Fruit fly (Drosophila melanogaster) whole organism, embryonic: ENCODE results near the gene HERC2.

Experiments
- Abd-B ChIP-seq: fragments of 200-800 bp; sonication (Bioruptor generic); optimal IDR thresholded peaks from 2 replicates; lab custom pipeline; 2018; ENCODE audit warnings: missing biosample characterization, mild to moderate bottlenecking, missing genetic modification characterization, moderate library complexity
- BtbVII ChIP-seq: fragments of 200-800 bp; sonication (Bioruptor generic); optimal IDR thresholded peaks from 3 replicates; lab custom pipeline; 2017; ENCODE audit warnings: missing biosample characterization, mild to moderate bottlenecking, missing genetic modification characterization
- CG1024 ChIP-seq: fragments of 200-800 bp; sonication (Bioruptor generic); IDR thresholded peaks from 2 replicates; pipeline ENCODE4 v1.3.6; 2022; ENCODE audit warnings: missing biosample characterization, missing genetic modification characterization
- CG10321 ChIP-seq: fragments of 200-800 bp; sonication (Bioruptor generic); IDR thresholded peaks from 2 replicates; pipeline ENCODE4 v1.3.6; 2022; ENCODE audit warnings: missing biosample characterization, missing genetic modification characterization
- CG10565 ChIP-seq: fragments of 200-800 bp; sonication (Bioruptor generic); optimal IDR thresholded peaks from 3 replicates; lab custom pipeline; 2016; ENCODE audit warnings: missing biosample characterization, mild to moderate bottlenecking, missing genetic modification characterization
- CG12219 ChIP-seq: fragments of 200-800 bp; sonication (Bioruptor generic); optimal IDR thresholded peaks from 3 replicates; lab custom pipeline; 2018; ENCODE audit warnings: missing biosample characterization, mild to moderate bottlenecking, missing genetic modification characterization
- CG12236 ChIP-seq: fragments of 200-800 bp; sonication (Bioruptor generic); optimal IDR thresholded peaks from 2 replicates; lab custom pipeline; 2016; ENCODE audit warnings: missing biosample characterization, missing genetic modification characterization
- CG12744 ChIP-seq: fragments of 200-800 bp; sonication (Bioruptor generic); optimal IDR thresholded peaks from 2 replicates; lab custom pipeline; 2016; ENCODE audit warnings: missing biosample characterization, missing genetic modification characterization
- CG15601 ChIP-seq: fragments of 200-800 bp; sonication (Bioruptor generic); optimal IDR thresholded peaks from 3 replicates; lab custom pipeline; 2019; ENCODE audit warnings: missing biosample characterization, mild to moderate bottlenecking, missing genetic modification characterization, moderate library complexity
- CG15696 ChIP-seq: fragments of 200-800 bp; sonication (Bioruptor generic); optimal IDR thresholded peaks from 2 replicates; lab custom pipeline; 2019; ENCODE audit warnings: missing biosample characterization, mild to moderate bottlenecking, missing genetic modification characterization, moderate library complexity
- CG16815 ChIP-seq: fragments of 200-800 bp; sonication (Bioruptor generic); optimal IDR thresholded peaks from 3 replicates; lab custom pipeline; 2017; ENCODE audit warnings: missing biosample characterization, mild to moderate bottlenecking, missing genetic modification characterization
- CG17912 ChIP-seq: fragments of 200-800 bp; sonication (Bioruptor generic); optimal IDR thresholded peaks from 2 replicates; lab custom pipeline; 2018; ENCODE audit warnings: missing biosample characterization, mild to moderate bottlenecking, missing genetic modification characterization
- CG2116 ChIP-seq: fragments of 200-800 bp; sonication (Bioruptor generic); optimal IDR thresholded peaks from 3 replicates; lab custom pipeline; 2018; ENCODE audit warnings: missing biosample characterization, mild to moderate bottlenecking, missing genetic modification characterization
- CG2129 ChIP-seq: fragments of 200-800 bp; sonication (Bioruptor generic); IDR thresholded peaks from 2 replicates; pipeline ENCODE4 v1.3.6; 2022; ENCODE audit warnings: missing biosample characterization, missing genetic modification characterization; ENCODE audit not compliant: partially characterized antibody
- CG31224 ChIP-seq: fragments of 200-800 bp; sonication (Bioruptor generic); IDR thresholded peaks from 2 replicates; pipeline ENCODE4 v1.3.6; 2022; ENCODE audit warnings: missing biosample characterization, missing genetic modification characterization
- CG33557 ChIP-seq: fragments of 200-800 bp; sonication (Bioruptor generic); optimal IDR thresholded peaks from 2 replicates; lab custom pipeline; 2019; ENCODE audit warnings: missing biosample characterization, mild to moderate bottlenecking, missing genetic modification characterization, moderate library complexity
- CG3407 ChIP-seq: fragments of 200-800 bp; sonication (Bioruptor generic); optimal IDR thresholded peaks from 2 replicates; lab custom pipeline; 2018; ENCODE audit warnings: missing biosample characterization, mild to moderate bottlenecking, missing genetic modification characterization
- CG3726 ChIP-seq: fragments of 200-800 bp; sonication (Bioruptor generic); IDR thresholded peaks from 3 replicates; pipeline ENCODE4, ENCODE4 v1.3.6; 2022; ENCODE audit warnings: missing biosample characterization, missing genetic modification characterization
- CG5953 ChIP-seq: fragments of 200-800 bp; sonication (Bioruptor generic); IDR thresholded peaks from 2 replicates; pipeline ENCODE4 v1.3.6; 2022; ENCODE audit warnings: missing biosample characterization, missing genetic modification characterization
- CG6272 ChIP-seq: fragments of 200-800 bp; sonication (Bioruptor generic); IDR thresholded peaks from 2 replicates; pipeline ENCODE4 v1.3.6; 2022; ENCODE audit warnings: missing biosample characterization, missing genetic modification characterization
- CG6654 ChIP-seq: fragments of 200-800 bp; sonication (Bioruptor generic); optimal IDR thresholded peaks from 2 replicates; lab custom pipeline; 2017; ENCODE audit warnings: missing biosample characterization, mild to moderate bottlenecking, missing genetic modification characterization
- CG8478 ChIP-seq: fragments of >200 bp; optimal IDR thresholded peaks from 2 replicates; lab custom pipeline; 2018
- D19B ChIP-seq: fragments of 200-800 bp; sonication (Bioruptor generic); optimal IDR thresholded peaks from 2 replicates; lab custom pipeline; 2017; ENCODE audit warnings: missing biosample characterization, mild to moderate bottlenecking, missing genetic modification characterization
- Dek ChIP-seq: fragments of 200-800 bp; sonication (Bioruptor generic); optimal IDR thresholded peaks from 3 replicates; lab custom pipeline; 2019; ENCODE audit warnings: missing biosample characterization, mild to moderate bottlenecking, missing genetic modification characterization, moderate library complexity
- HLH4C ChIP-seq: fragments of 200-800 bp; sonication (Bioruptor generic); IDR thresholded peaks from 3 replicates; pipeline ENCODE4 v1.3.6; 2022; ENCODE audit warnings: missing biosample characterization, missing genetic modification characterization; ENCODE audit not compliant: partially characterized antibody
- Kr ChIP-seq: fragments of 200-800 bp; sonication (Bioruptor generic); optimal IDR thresholded peaks from 2 replicates; lab custom pipeline; 2017; ENCODE audit warnings: missing biosample characterization, mild to moderate bottlenecking, missing genetic modification characterization
- Nf-YB ChIP-seq: fragments of 200-800 bp; sonication (Bioruptor generic); optimal IDR thresholded peaks from 3 replicates; lab custom pipeline; 2019; ENCODE audit warnings: missing biosample characterization, mild to moderate bottlenecking, missing genetic modification characterization, moderate library complexity
- Sin3A ChIP-seq: fragments of >200 bp; optimal IDR thresholded peaks from 2 replicates; lab custom pipeline; 2018
- Sox102F ChIP-seq: fragments of 200-800 bp; sonication (Bioruptor generic); optimal IDR thresholded peaks from 2 replicates; lab custom pipeline; 2018; ENCODE audit warnings: missing biosample characterization, mild to moderate bottlenecking, missing genetic modification characterization, moderate library complexity
- Sry-β ChIP-seq: fragments of 200-800 bp; sonication (Bioruptor generic); optimal IDR thresholded peaks from 2 replicates; lab custom pipeline; 2018; ENCODE audit warnings: missing biosample characterization, mild to moderate bottlenecking, missing genetic modification characterization, moderate library complexity
- Taf1 ChIP-seq: fragments of 200-800 bp; sonication (Bioruptor generic); IDR thresholded peaks from 2 replicates; pipeline ENCODE4 v1.3.6; 2022; ENCODE audit warnings: missing biosample characterization, missing genetic modification characterization
- ato ChIP-seq: fragments of 200-800 bp; sonication (Bioruptor generic); IDR thresholded peaks from 2 replicates; pipeline ENCODE4 v1.3.6; 2022; ENCODE audit warnings: missing biosample characterization, missing genetic modification characterization; ENCODE audit not compliant: partially characterized antibody
- btn ChIP-seq: fragments of 200-800 bp; sonication (Bioruptor generic); optimal IDR thresholded peaks from 2 replicates; lab custom pipeline; 2016; ENCODE audit warnings: missing biosample characterization, missing genetic modification characterization
- chm ChIP-seq: fragments of 200-800 bp; sonication (Bioruptor generic); IDR thresholded peaks from 2 replicates; pipeline ENCODE4 v1.3.6; 2022; ENCODE audit warnings: missing biosample characterization, missing genetic modification characterization
- dimm ChIP-seq: fragments of 200-800 bp; sonication (Bioruptor generic); IDR thresholded peaks from 2 replicates; pipeline ENCODE4 v1.3.6; 2022; ENCODE audit warnings: missing biosample characterization, missing genetic modification characterization
- dmrt99B ChIP-seq: fragments of 200-800 bp; sonication (Bioruptor generic); optimal IDR thresholded peaks from 2 replicates; lab custom pipeline; 2018; ENCODE audit warnings: missing biosample characterization, mild to moderate bottlenecking, missing genetic modification characterization, moderate library complexity
- emc ChIP-seq: fragments of 200-800 bp; sonication (Bioruptor generic); optimal IDR thresholded peaks from 2 replicates; lab custom pipeline; 2016; ENCODE audit warnings: missing biosample characterization, missing genetic modification characterization
- gcm ChIP-seq: fragments of 200-800 bp; sonication (Bioruptor generic); optimal IDR thresholded peaks from 2 replicates; lab custom pipeline; 2019; ENCODE audit warnings: missing biosample characterization, mild to moderate bottlenecking, missing genetic modification characterization, moderate library complexity
- hbn ChIP-seq: fragments of 200-800 bp; sonication (Bioruptor generic); IDR thresholded peaks from 2 replicates; pipeline ENCODE4 v1.3.6; 2022; ENCODE audit warnings: missing biosample characterization, missing genetic modification characterization; ENCODE audit not compliant: partially characterized antibody
- kay ChIP-seq: fragments of 200-800 bp; sonication (Bioruptor generic); optimal IDR thresholded peaks from 2 replicates; lab custom pipeline; 2016; ENCODE audit warnings: missing biosample characterization, missing genetic modification characterization
- knrl ChIP-seq: fragments of 200-800 bp; sonication (Bioruptor generic); IDR thresholded peaks from 3 replicates; pipeline ENCODE4 v1.3.6; 2022; ENCODE audit warnings: missing biosample characterization, missing genetic modification characterization; ENCODE audit not compliant: partially characterized antibody
- lbe ChIP-seq: fragments of 200-800 bp; sonication (Bioruptor generic); optimal IDR thresholded peaks from 2 replicates; lab custom pipeline; 2016; ENCODE audit warnings: missing biosample characterization, mild to moderate bottlenecking, missing genetic modification characterization
- mam ChIP-seq: fragments of 200-800 bp; sonication (Bioruptor generic); optimal IDR thresholded peaks from 3 replicates; lab custom pipeline; 2016; ENCODE audit warnings: missing biosample characterization, missing genetic modification characterization
- org-1 ChIP-seq: fragments of 200-800 bp; sonication (Bioruptor generic); optimal IDR thresholded peaks from 2 replicates; lab custom pipeline; 2017; ENCODE audit warnings: missing biosample characterization, missing genetic modification characterization
- pita ChIP-seq: fragments of 200-800 bp; sonication (Bioruptor generic); optimal IDR thresholded peaks from 2 replicates; lab custom pipeline; 2017; ENCODE audit warnings: missing biosample characterization, mild to moderate bottlenecking, missing genetic modification characterization
- pzg ChIP-seq: fragments of 200-800 bp; sonication (Bioruptor generic); optimal IDR thresholded peaks from 3 replicates; lab custom pipeline; 2018; ENCODE audit warnings: missing biosample characterization, mild to moderate bottlenecking, missing genetic modification characterization, moderate library complexity
- sc ChIP-seq, 3 experiments: fragments of >200 bp in 2 of 3; fragments of 200-800 bp in 1 of 3; sonication (Bioruptor generic) in 1 of 3; optimal IDR thresholded peaks; 2 replicates in 2 of 3; 3 replicates in 1 of 3; lab custom pipeline; 2017; ENCODE audit warnings: mild to moderate bottlenecking in 1 of 3, missing biosample characterization in 1 of 3, missing genetic modification characterization in 1 of 3, missing genetic modification reagents in 1 of 3
- vfl ChIP-seq: fragments of 200-800 bp; sonication (Bioruptor generic); optimal IDR thresholded peaks from 2 replicates; lab custom pipeline; 2016; ENCODE audit warnings: missing biosample characterization, missing genetic modification characterization
- wek ChIP-seq: fragments of 200-800 bp; sonication (Bioruptor generic); optimal IDR thresholded peaks from 3 replicates; lab custom pipeline; 2018; ENCODE audit warnings: missing biosample characterization, mild to moderate bottlenecking, missing genetic modification characterization, moderate library complexity

Gene HERC2

dm6 chrX:20429482-20430204 is 35.4 kb downstream of the HERC2 start, which contains the start of the genes CG11710 and mal (continued):
- TF ChIP-seq CG1024 (GFP tag; lab: Robert Waterston, UW): no peak
- peak; percentile 83 for TF ChIP-seq D19B (GFP tag; lab: Kevin White, UChicago)
- TF ChIP-seq CG12219: no peak
- TF ChIP-seq Sry-β (GFP tag; lab: Kevin White, UChicago): peak; percentile 25
- TF ChIP-seq gcm (GFP tag; lab: Kevin White, UChicago): no peak
- peak; percentile 41 for TF ChIP-seq emc (GFP tag; lab: Kevin White, UChicago)
- peak; percentile 48 for TF ChIP-seq CG12744
- TF ChIP-seq CG8478 (lab: Kevin White, UChicago): no peak
- no peak for TF ChIP-seq CG3407 (GFP tag; lab: Kevin White, UChicago)
- TF ChIP-seq pzg: peak; percentile 22
- no peak for TF ChIP-seq Sin3A
- TF ChIP-seq chm (GFP tag; lab: Robert Waterston, UW): no peak
- peak; percentile 74 for TF ChIP-seq mam (GFP tag; lab: Kevin White, UChicago)
- peak; percentile 68 for TF ChIP-seq CG15696
- no peak for TF ChIP-seq wek
- no peak for TF ChIP-seq sc (optimal IDR thresholded peaks at IDR 0.05; lab: Kevin White, UChicago)
- no peak for TF ChIP-seq sc (GFP tag; optimal IDR thresholded peaks at IDR 0.05; lab: Kevin White, UChicago)
- peak; percentile 58 for TF ChIP-seq CG6654
- peak; percentile 14 for TF ChIP-seq btn (GFP tag; lab: Kevin White, UChicago)
- TF ChIP-seq knrl: no peak
- peak; percentile 67 for TF ChIP-seq lbe (GFP tag; lab: Kevin White, UChicago)
- no peak for TF ChIP-seq Sox102F
- no peak for TF ChIP-seq ato (GFP tag; lab: Robert Waterston, UW)
- TF ChIP-seq hbn (GFP tag; lab: Robert Waterston, UW): no peak
- no peak for TF ChIP-seq CG12236
- TF ChIP-seq CG17912 (GFP tag; lab: Kevin White, UChicago): no peak
- peak; percentile 73 for TF ChIP-seq CG31224 (GFP tag; lab: Robert Waterston, UW)
- peak; percentile 51; the same call in 1 of the 3 replicates for TF ChIP-seq HLH4C
- TF ChIP-seq CG2129 (GFP tag; lab: Robert Waterston, UW): no peak
- TF ChIP-seq Dek: peak; percentile 65
- TF ChIP-seq Nf-YB: peak; percentile 33
- no peak for TF ChIP-seq CG3726 (GFP tag; lab: Robert Waterston, UW)
- peak; percentile 85 for TF ChIP-seq Abd-B
- peak; percentile 57 for TF ChIP-seq org-1 (GFP tag; lab: Kevin White, UChicago)
- TF ChIP-seq CG6272 (GFP tag; lab: Robert Waterston, UW): peak; percentile 42; the same call in 1 of the 2 replicates
- TF ChIP-seq Taf1 (GFP tag; lab: Robert Waterston, UW): peak; percentile 23; the same call in 1 of the 2 replicates
- peak; percentile 87 for TF ChIP-seq dmrt99B (tag; lab: Kevin White, UChicago)
- peak; percentile 54 for TF ChIP-seq kay
- TF ChIP-seq CG2116 (GFP tag; lab: Kevin White, UChicago): peak; percentile 69
- TF ChIP-seq CG10321: no peak
- peak; percentile 78 for TF ChIP-seq BtbVII (GFP tag; lab: Kevin White, UChicago)
- TF ChIP-seq Kr (GFP tag; lab: Kevin White, UChicago): no peak
- TF ChIP-seq pita (GFP tag; lab: Kevin White, UChicago): no peak
- no peak for TF ChIP-seq CG5953 (GFP tag; lab: Robert Waterston, UW)
- no peak for TF ChIP-seq CG15601 (tag; lab: Kevin White, UChicago)
- TF ChIP-seq CG33557 (GFP tag; lab: Kevin White, UChicago): no peak
- 0 out of 2 replicates have a peak, but pooled peaks have one; percentile 33 for TF ChIP-seq dimm (GFP tag; lab: Robert Waterston, UW)
- TF ChIP-seq CG16815: no peak
- TF ChIP-seq CG10565 (GFP tag; lab: Kevin White, UChicago): no peak
- peak; percentile 43 for TF ChIP-seq vfl (GFP tag; lab: Kevin White, UChicago)
